Worm (Caenorhabditis elegans): ENCODE data around the gene nrde-1.
"Not testable (repeated sequence)": the region's sequence is repeated elsewhere in the genome, so short reads cannot be mapped to it uniquely, and the experiment has no call there.

nrde-1 gene

DNA sequence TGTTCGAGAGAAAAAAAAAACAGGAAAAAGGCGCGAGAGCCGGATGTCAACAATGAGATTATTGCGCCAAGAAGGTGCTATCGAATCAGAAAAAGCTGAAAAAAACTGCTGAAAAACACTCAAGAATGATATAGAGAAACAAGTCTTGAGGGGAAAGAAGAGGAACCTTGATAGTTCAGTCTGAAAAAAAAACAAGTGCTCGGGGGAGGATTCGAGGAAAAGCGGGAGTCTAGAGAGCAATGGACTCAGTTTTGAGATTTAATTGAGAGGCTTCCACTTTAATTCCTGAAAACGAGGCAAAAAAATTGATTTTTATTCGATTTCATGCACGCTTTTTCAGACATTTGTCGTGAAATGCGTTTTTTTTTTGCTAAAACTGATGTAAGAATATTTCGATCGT, 18.7 kb upstream of the nrde-1 start, which contains the start of gene npr-15:
TSS of gene npr-15 (minus strand) at position 101 of the 400 bp plus-strand sequence.
- TF ChIP-seq lin-14 (GFP tag; optimal IDR thresholded peaks at IDR 0.05), result no peak
- no peak for TF ChIP-seq ceh-88 (GFP tag; IDR thresholded peaks at IDR 0.05)
- TF ChIP-seq mep-1 (tag; optimal IDR thresholded peaks at IDR 0.05), result no peak
- no peak for TF ChIP-seq ztf-11 (tag; optimal IDR thresholded peaks at IDR 0.05)
- TF ChIP-seq ets-5 (GFP tag; IDR thresholded peaks at IDR 0.05), result no peak
- no peak for TF ChIP-seq nhr-84 (tag; optimal IDR thresholded peaks at IDR 0.05)
- no peak for TF ChIP-seq unc-130 (tag; optimal IDR thresholded peaks at IDR 0.05)
- TF ChIP-seq zip-4 (GFP tag; optimal IDR thresholded peaks at IDR 0.05), result no peak
- no peak for TF ChIP-seq aha-1 (tag; optimal IDR thresholded peaks at IDR 0.05)
- TF ChIP-seq nhr-11 (tag; optimal IDR thresholded peaks at IDR 0.05), result no peak
- TF ChIP-seq nhr-28 (tag; optimal IDR thresholded peaks at IDR 0.05), result no peak
- no peak for TF ChIP-seq fkh-8 (tag; optimal IDR thresholded peaks at IDR 0.05)
- no peak for TF ChIP-seq fkh-10 (GFP tag; optimal IDR thresholded peaks at IDR 0.05)

DNA sequence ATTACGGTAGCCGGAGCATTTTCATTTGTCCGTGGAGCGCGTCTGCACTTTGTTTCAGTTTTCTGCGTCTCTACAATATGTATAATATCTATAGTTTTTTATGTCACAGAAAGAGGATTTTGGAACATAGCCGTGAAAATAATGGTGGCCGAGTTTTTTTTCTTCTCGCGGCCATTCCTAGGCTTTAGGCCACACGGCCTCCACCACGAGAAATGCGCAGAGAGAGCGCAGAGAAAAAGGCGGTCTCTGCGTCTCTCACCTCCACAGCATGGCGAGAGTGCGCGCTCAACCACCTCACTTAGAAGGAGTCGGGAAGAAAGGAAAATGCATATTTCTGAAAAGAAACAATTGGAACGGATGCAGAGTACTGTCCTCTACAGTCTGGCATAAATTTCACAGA, 17.9 kb upstream of the nrde-1 start:
- peak; percentile 47 for TF ChIP-seq swsn-7 (tag; optimal IDR thresholded peaks at IDR 0.05)
- peak; percentile 55 for TF ChIP-seq nhr-71 (tag; optimal IDR thresholded peaks at IDR 0.05)
- peak; percentile 71 for TF ChIP-seq nhr-85 (tag)
- peak; percentile 80 for TF ChIP-seq nhr-19 (GFP tag; conservative IDR thresholded peaks at IDR 0.05)
- TF ChIP-seq dsc-1 (tag; optimal IDR thresholded peaks at IDR 0.05), result peak; percentile 28
- TF ChIP-seq mab-9 (GFP tag; IDR thresholded peaks at IDR 0.05), result peak; percentile 77
- TF ChIP-seq ceh-82 (tag; optimal IDR thresholded peaks at IDR 0.05), result peak in 1 of 3 experiments; percentile 16
- TF ChIP-seq dpl-1 (GFP tag; optimal IDR thresholded peaks at IDR 0.05), result peak in 1 of 3 experiments; percentile 7
- TF ChIP-seq xbp-1 (tag; optimal IDR thresholded peaks at IDR 0.05), result peak; percentile 6
- peak; percentile 51 for TF ChIP-seq lin-14 (GFP tag; optimal IDR thresholded peaks at IDR 0.05)
- peak; percentile 9; the same call in 1 of the 2 replicates for TF ChIP-seq unc-98 (GFP tag; IDR thresholded peaks at IDR 0.05)
- TF ChIP-seq nhr-90 (tag; optimal IDR thresholded peaks at IDR 0.05; ENCODE audit: poor library complexity), result peak; percentile 16
- peak; percentile 64 for TF ChIP-seq nhr-47 (tag; optimal IDR thresholded peaks at IDR 0.05)
- peak; percentile 24 for TF ChIP-seq nhr-20 (tag; optimal IDR thresholded peaks at IDR 0.05)
- TF ChIP-seq snu-23 (GFP tag; optimal IDR thresholded peaks at IDR 0.05), result peak; percentile 37
- peak; percentile 45 for TF ChIP-seq rnt-1 (tag; optimal IDR thresholded peaks at IDR 0.05)
- peak; percentile 27 for TF ChIP-seq sox-4 (tag; optimal IDR thresholded peaks at IDR 0.05)
- TF ChIP-seq unc-86 (tag; optimal IDR thresholded peaks at IDR 0.05), result peak; percentile 31
- TF ChIP-seq grh-1 (GFP tag; IDR thresholded peaks at IDR 0.05), result peak; percentile 77
- peak; percentile 65 for TF ChIP-seq isw-1 (GFP tag; IDR thresholded peaks at IDR 0.05)
- TF ChIP-seq ceh-88 (GFP tag; IDR thresholded peaks at IDR 0.05), result 0 out of 2 replicates have a peak, but pooled peaks have one; percentile 24
- TF ChIP-seq lir-3 (tag; optimal IDR thresholded peaks at IDR 0.05; ENCODE audit: poor library complexity), result peak; percentile 34
- TF ChIP-seq tbx-2 (tag; optimal IDR thresholded peaks at IDR 0.05), result peak; percentile 26
- peak; percentile 42 to 55 for TF ChIP-seq efl-1 (optimal IDR thresholded peaks at IDR 0.05)
- peak; percentile 4 to 87 for TF ChIP-seq efl-1 (GFP tag; optimal IDR thresholded peaks at IDR 0.05 in 1 of 2)

DNA sequence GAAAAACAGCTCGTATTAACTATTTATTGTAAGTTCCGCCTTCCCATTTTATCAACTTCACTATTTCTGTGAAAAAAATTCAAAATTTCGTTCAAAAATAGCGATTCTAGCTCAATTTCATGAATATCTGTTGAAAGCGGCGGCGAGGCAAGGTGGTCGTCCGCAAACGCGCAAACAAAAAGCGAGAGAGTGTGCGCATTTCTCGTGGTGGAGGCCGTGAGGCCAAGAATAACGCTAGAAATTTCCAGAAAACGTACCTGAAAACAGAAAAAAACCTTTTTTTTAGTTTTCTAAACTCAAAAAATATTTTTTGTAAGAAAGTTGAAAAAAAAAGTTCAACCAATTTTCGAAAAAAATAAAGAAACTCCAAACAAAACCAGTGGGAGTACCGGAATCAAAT, 16.1 kb upstream of the nrde-1 start:
- TF ChIP-seq efl-1 (optimal IDR thresholded peaks at IDR 0.05), result not testable (repeated sequence)
- TF ChIP-seq efl-1 (GFP tag; optimal IDR thresholded peaks at IDR 0.05 in 1 of 2) (peak in 1 of 2 experiments; percentile 57), nhr-19 (GFP tag; conservative IDR thresholded peaks at IDR 0.05) (peak; percentile 46), isw-1 (GFP tag; IDR thresholded peaks at IDR 0.05) (0 out of 2 replicates have a peak, but pooled peaks have one; percentile 4)

DNA sequence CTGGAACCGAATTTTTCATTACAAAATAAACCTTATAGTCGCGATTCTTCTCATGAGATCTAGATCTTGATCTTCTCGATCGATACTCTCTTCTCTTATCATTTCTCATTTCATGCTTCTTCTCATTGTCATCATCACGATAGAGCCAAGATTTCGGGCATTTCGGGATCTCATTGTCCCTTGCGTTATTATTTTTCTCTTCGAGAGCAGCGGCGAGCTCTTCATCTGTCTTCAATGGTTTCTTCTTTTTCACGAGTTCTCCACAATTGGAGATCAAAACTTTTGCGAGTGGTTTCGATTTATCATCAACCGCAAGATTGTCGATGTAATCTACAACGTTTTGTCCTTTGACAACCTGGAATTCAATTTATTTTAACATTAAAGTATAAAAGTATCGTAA, 14.9 kb upstream of the nrde-1 start:
- no peak for TF ChIP-seq blmp-1 (tag; optimal IDR thresholded peaks at IDR 0.05)
- no peak for TF ChIP-seq nhr-85 (tag)
- TF ChIP-seq ceh-90 (tag; optimal IDR thresholded peaks at IDR 0.05), result no peak
- no peak for TF ChIP-seq unc-30 (tag; optimal IDR thresholded peaks at IDR 0.05)
- TF ChIP-seq snu-23 (GFP tag; optimal IDR thresholded peaks at IDR 0.05), result no peak
- TF ChIP-seq sox-4 (tag; optimal IDR thresholded peaks at IDR 0.05), result no peak
- no peak for TF ChIP-seq ets-5 (GFP tag; IDR thresholded peaks at IDR 0.05)
- TF ChIP-seq nhr-77 (tag; optimal IDR thresholded peaks at IDR 0.05), result no peak
- no peak for TF ChIP-seq pqm-1 (tag; optimal IDR thresholded peaks at IDR 0.05)
- TF ChIP-seq sup-37 (GFP tag; optimal IDR thresholded peaks at IDR 0.05), result no peak
- no peak for TF ChIP-seq skn-1 (tag; optimal IDR thresholded peaks at IDR 0.05)
- no peak for TF ChIP-seq nhr-19 (GFP tag; conservative IDR thresholded peaks at IDR 0.05)
- TF ChIP-seq elt-2 (tag; optimal IDR thresholded peaks at IDR 0.05), result no peak
- TF ChIP-seq ztf-11 (tag; optimal IDR thresholded peaks at IDR 0.05), result no peak
- TF ChIP-seq nhr-90 (tag; optimal IDR thresholded peaks at IDR 0.05; ENCODE audit: poor library complexity), result no peak
- TF ChIP-seq elt-3 (tag; optimal IDR thresholded peaks at IDR 0.05), result no peak
- no peak for TF ChIP-seq aha-1 (tag; optimal IDR thresholded peaks at IDR 0.05)
- no peak for TF ChIP-seq vab-15 (tag; optimal IDR thresholded peaks at IDR 0.05)
- TF ChIP-seq nhr-71 (tag; optimal IDR thresholded peaks at IDR 0.05), result no peak
